Fruit fly (Drosophila melanogaster) whole organism, prepupa: Measurements from ENCODE around the gene CG4041.

ENCODE experiments used
- Blimp-1 ChIP-seq: fragments of 200-800 bp; sonication (Bioruptor generic); optimal IDR thresholded peaks from 3 replicates; lab custom pipeline; 2017; ENCODE audit warnings: missing biosample characterization, missing genetic modification characterization, mild to moderate bottlenecking, moderate library complexity, missing genetic modification reagents
- CG11294 ChIP-seq: fragments of 200-800 bp; sonication (Bioruptor generic); IDR thresholded peaks from 2 replicates; pipeline ENCODE4 v1.3.6; 2022; ENCODE audit warnings: missing biosample characterization, missing genetic modification characterization
- CG11762 ChIP-seq: fragments of 200-800 bp; sonication (Bioruptor generic); optimal IDR thresholded peaks from 3 replicates; lab custom pipeline; 2016; ENCODE audit warnings: missing biosample characterization, missing genetic modification characterization; ENCODE audit not compliant: insufficient read depth
- CG11902 ChIP-seq: fragments of 200-800 bp; sonication (Bioruptor generic); optimal IDR thresholded peaks from 3 replicates; lab custom pipeline; 2016; ENCODE audit warnings: missing biosample characterization, missing genetic modification characterization
- CG15336 ChIP-seq: fragments of 200-800 bp; sonication (Bioruptor generic); IDR thresholded peaks from 2 replicates; pipeline ENCODE4 v1.3.6; 2022; ENCODE audit warnings: missing biosample characterization, missing genetic modification characterization
- CG1621 ChIP-seq: fragments of 200-800 bp; sonication (Bioruptor generic); optimal IDR thresholded peaks from 3 replicates; lab custom pipeline; 2018; ENCODE audit warnings: missing biosample characterization, mild to moderate bottlenecking, missing genetic modification characterization
- CG16779 ChIP-seq: fragments of 200-800 bp; sonication (Bioruptor generic); optimal IDR thresholded peaks from 3 replicates; lab custom pipeline; 2017; ENCODE audit warnings: missing biosample characterization, mild to moderate bottlenecking, missing genetic modification characterization
- CG3032 ChIP-seq: fragments of 200-800 bp; optimal IDR thresholded peaks from 2 replicates; lab custom pipeline; 2019; ENCODE audit warnings: missing biosample characterization, mild to moderate bottlenecking, missing genetic modification characterization, moderate library complexity
- CG3919 ChIP-seq: fragments of 200-800 bp; sonication (Bioruptor generic); optimal IDR thresholded peaks from 3 replicates; lab custom pipeline; 2016; ENCODE audit warnings: missing biosample characterization, missing genetic modification characterization
- CG4318 ChIP-seq: fragments of 200-800 bp; sonication (Bioruptor generic); optimal IDR thresholded peaks from 3 replicates; lab custom pipeline; 2017; ENCODE audit warnings: missing biosample characterization, mild to moderate bottlenecking, missing genetic modification characterization
- CG6792 ChIP-seq: fragments of 200-800 bp; sonication (Bioruptor generic); optimal IDR thresholded peaks from 3 replicates; lab custom pipeline; 2016; ENCODE audit warnings: missing biosample characterization, missing genetic modification characterization
- CG6854 ChIP-seq: fragments of 200-800 bp; sonication (Bioruptor generic); optimal IDR thresholded peaks from 2 replicates; lab custom pipeline; 2017; ENCODE audit warnings: missing biosample characterization, mild to moderate bottlenecking, missing genetic modification characterization
- CG7368 ChIP-seq: fragments of 200-800 bp; sonication (Bioruptor generic); optimal IDR thresholded peaks from 3 replicates; lab custom pipeline; 2016; ENCODE audit warnings: missing biosample characterization, missing genetic modification characterization
- CG8119 ChIP-seq: fragments of 200-800 bp; sonication (Bioruptor generic); IDR thresholded peaks from 3 replicates; pipeline ENCODE4 v1.3.6; 2022; ENCODE audit warnings: missing biosample characterization, missing genetic modification characterization
- CG8319 ChIP-seq: fragments of 200-800 bp; sonication (Bioruptor generic); optimal IDR thresholded peaks from 3 replicates; lab custom pipeline; 2016; ENCODE audit warnings: missing biosample characterization, missing genetic modification characterization
- CG8632 ChIP-seq: fragments of 200-800 bp; sonication (Bioruptor generic); optimal IDR thresholded peaks from 3 replicates; lab custom pipeline; 2016; ENCODE audit warnings: missing biosample characterization, missing genetic modification characterization
- CG9139 ChIP-seq: fragments of 200-800 bp; sonication (Bioruptor generic); optimal IDR thresholded peaks from 3 replicates; lab custom pipeline; 2017; ENCODE audit warnings: missing biosample characterization, mild to moderate bottlenecking, missing genetic modification characterization
- Eip78C ChIP-seq: fragments of 200-800 bp; sonication (Bioruptor generic); peaks from one replicate; lab custom pipeline; 2016; ENCODE audit warnings: missing biosample characterization, missing genetic modification characterization
- Eip93F ChIP-seq: fragments of 200-800 bp; sonication (Bioruptor generic); optimal IDR thresholded peaks from 2 replicates; lab custom pipeline; 2016; ENCODE audit warnings: missing biosample characterization, mild to moderate bottlenecking, missing genetic modification characterization
- Ets21C ChIP-seq: fragments of 200-800 bp; sonication (Bioruptor generic); optimal IDR thresholded peaks from 3 replicates; lab custom pipeline; 2016; ENCODE audit warnings: missing biosample characterization, missing genetic modification characterization
- Gug ChIP-seq: fragments of 200-800 bp; sonication (Bioruptor generic); IDR thresholded peaks from 2 replicates; pipeline ENCODE4 v1.3.6; 2022; ENCODE audit warnings: missing biosample characterization, missing genetic modification characterization
- Hr38 ChIP-seq: sonication (Bioruptor generic); optimal IDR thresholded peaks from 2 replicates; lab custom pipeline; 2016; ENCODE audit warnings: missing biosample characterization, missing genetic modification characterization
- Lpt ChIP-seq: fragments of 200-800 bp; sonication (Bioruptor generic); optimal IDR thresholded peaks from 3 replicates; lab custom pipeline; 2016; ENCODE audit warnings: missing biosample characterization, missing genetic modification characterization
- OdsH ChIP-seq: fragments of 200-800 bp; sonication (Bioruptor generic); optimal IDR thresholded peaks from 3 replicates; lab custom pipeline; 2016; ENCODE audit warnings: missing biosample characterization, missing genetic modification characterization
- Smox ChIP-seq: fragments of 200-800 bp; sonication (Bioruptor generic); optimal IDR thresholded peaks from 3 replicates; lab custom pipeline; 2016; ENCODE audit warnings: missing biosample characterization, missing genetic modification characterization
- Sox14 ChIP-seq: fragments of 200-800 bp; sonication (Bioruptor generic); optimal IDR thresholded peaks from 3 replicates; lab custom pipeline; 2016; ENCODE audit warnings: missing biosample characterization, missing genetic modification characterization
- Sox15 ChIP-seq: fragments of 200-800 bp; sonication (Bioruptor generic); optimal IDR thresholded peaks from 3 replicates; lab custom pipeline; 2016; ENCODE audit warnings: missing biosample characterization, missing genetic modification characterization
- achi ChIP-seq: fragments of 200-800 bp; sonication (Bioruptor generic); optimal IDR thresholded peaks from 3 replicates; lab custom pipeline; 2016; ENCODE audit warnings: missing biosample characterization, missing genetic modification characterization
- acj6 ChIP-seq: fragments of 200-800 bp; sonication (Bioruptor generic); optimal IDR thresholded peaks from 3 replicates; lab custom pipeline; 2016; ENCODE audit warnings: missing biosample characterization, missing genetic modification characterization
- cyc ChIP-seq: fragments of 200-800 bp; sonication (Bioruptor generic); optimal IDR thresholded peaks from 3 replicates; lab custom pipeline; 2016; ENCODE audit warnings: missing biosample characterization, missing genetic modification characterization
- dac ChIP-seq: fragments of 200-800 bp; sonication (Bioruptor generic); optimal IDR thresholded peaks from 2 replicates; lab custom pipeline; 2017; ENCODE audit warnings: missing biosample characterization, mild to moderate bottlenecking, missing genetic modification characterization
- dsx ChIP-seq: fragments of 200-800 bp; optimal IDR thresholded peaks from 3 replicates; lab custom pipeline; 2019; ENCODE audit warnings: missing biosample characterization, mild to moderate bottlenecking, missing genetic modification characterization, moderate library complexity; ENCODE audit not compliant: poor library complexity, severe bottlenecking
- esn ChIP-seq: fragments of 200-800 bp; sonication (Bioruptor generic); optimal IDR thresholded peaks from 2 replicates; lab custom pipeline; 2016; ENCODE audit warnings: missing biosample characterization, mild to moderate bottlenecking, missing genetic modification characterization, moderate library complexity
- fd59A ChIP-seq: fragments of 200-800 bp; sonication (Bioruptor generic); optimal IDR thresholded peaks from 2 replicates; lab custom pipeline; 2017; ENCODE audit warnings: missing biosample characterization, mild to moderate bottlenecking, missing genetic modification characterization, missing genetic modification reagents
- fd85E ChIP-seq: fragments of 200-800 bp; sonication (Bioruptor generic); optimal IDR thresholded peaks from 3 replicates; lab custom pipeline; 2016; ENCODE audit warnings: missing biosample characterization, missing genetic modification characterization
- fkh ChIP-seq: fragments of 200-800 bp; sonication (Bioruptor generic); optimal IDR thresholded peaks from 3 replicates; lab custom pipeline; 2017; ENCODE audit warnings: missing biosample characterization, mild to moderate bottlenecking, missing genetic modification characterization, moderate library complexity
- lz ChIP-seq: fragments of 200-800 bp; sonication (Bioruptor generic); optimal IDR thresholded peaks from 3 replicates; lab custom pipeline; 2016; ENCODE audit warnings: missing biosample characterization, missing genetic modification characterization
- pdm3 ChIP-seq: fragments of 200-800 bp; sonication (Bioruptor generic); optimal IDR thresholded peaks from 3 replicates; lab custom pipeline; 2016; ENCODE audit warnings: missing biosample characterization, missing genetic modification characterization
- salr ChIP-seq, 2 experiments: fragments of 200-800 bp; sonication (Bioruptor generic); optimal IDR thresholded peaks; 3 replicates each; lab custom pipeline; 2016 to 2018; ENCODE audit warnings: missing biosample characterization in 2 of 2, missing genetic modification characterization in 2 of 2, mild to moderate bottlenecking in 1 of 2
- spab ChIP-seq: fragments of 200-800 bp; sonication (Bioruptor generic); optimal IDR thresholded peaks from 2 replicates; lab custom pipeline; 2017; ENCODE audit warnings: missing biosample characterization, mild to moderate bottlenecking, missing genetic modification characterization, missing genetic modification reagents
- ss ChIP-seq, 2 experiments: fragments of 200-800 bp; sonication (Bioruptor generic); optimal IDR thresholded peaks; 2 replicates in 1 of 2; 3 replicates in 1 of 2; lab custom pipeline; 2017 to 2018; ENCODE audit warnings: mild to moderate bottlenecking in 2 of 2, missing biosample characterization in 2 of 2, missing genetic modification characterization in 2 of 2, moderate library complexity in 1 of 2
- svp ChIP-seq: fragments of 200-800 bp; sonication (Bioruptor generic); peaks from one replicate; lab custom pipeline; 2016; ENCODE audit warnings: missing biosample characterization, missing genetic modification characterization
- topi ChIP-seq: fragments of 200-800 bp; sonication (Bioruptor generic); optimal IDR thresholded peaks from 3 replicates; lab custom pipeline; 2016; ENCODE audit warnings: missing biosample characterization, missing genetic modification characterization
- vri ChIP-seq: fragments of 200-800 bp; sonication (Bioruptor generic); optimal IDR thresholded peaks from 3 replicates; lab custom pipeline; 2016; ENCODE audit warnings: missing biosample characterization, mild to moderate bottlenecking, missing genetic modification characterization

The CG4041 gene

dm6 chrX:4930100-4931010 is 12.1 kb upstream of the CG4041 start (continued):
- TF ChIP-seq CG8319 (peak; percentile 2), CG15336 (GFP tag; lab: Robert Waterston, UW) (no peak), pdm3 (GFP tag; lab: Kevin White, UChicago) (peak; percentile 59), CG8119 (GFP tag; lab: Robert Waterston, UW) (no peak), Ets21C (peak; percentile 42), Hr38 (no peak), dac (GFP tag; lab: Kevin White, UChicago) (no peak), CG8632 (peak; percentile 6), CG1621 (tag; lab: Kevin White, UChicago) (no peak), esn (GFP tag; lab: Kevin White, UChicago) (peak; percentile 59), OdsH (GFP tag; lab: Kevin White, UChicago) (no peak), CG3032 (tag; lab: Kevin White, UChicago) (no peak), cyc (peak; percentile 47)

dm6 chrX:4919040-4919881 is 1.0 kb upstream of the CG4041 start:
- TF ChIP-seq CG3032 (tag; lab: Kevin White, UChicago) (peak; percentile 67), CG3919 (GFP tag; lab: Kevin White, UChicago) (peak; percentile 89), CG11762 (peak; percentile 79), dac (GFP tag; lab: Kevin White, UChicago) (peak; percentile 81), CG16779 (tag; lab: Kevin White, UChicago) (peak; percentile 62), Smox (GFP tag; lab: Kevin White, UChicago) (peak; percentile 48), Gug (GFP tag; lab: Robert Waterston, UW) (peak; percentile 89), fkh (no peak), Eip93F (GFP tag; lab: Kevin White, UChicago) (no peak), CG9139 (peak; percentile 47), CG4318 (GFP tag; lab: Kevin White, UChicago) (peak; percentile 71), pdm3 (GFP tag; lab: Kevin White, UChicago) (peak; percentile 91), fd59A (GFP tag; lab: Kevin White, UChicago) (peak; percentile 72), vri (GFP tag; lab: Kevin White, UChicago) (no peak), salr (GFP tag; optimal IDR thresholded peaks at IDR 0.05; lab: Kevin White, UChicago) (peak; percentile 72 to 79), CG6792 (GFP tag; lab: Kevin White, UChicago) (peak; percentile 82), CG8319 (peak; percentile 84), lz (GFP tag; lab: Kevin White, UChicago) (peak; percentile 45), Sox14 (GFP tag; lab: Kevin White, UChicago) (peak; percentile 75), CG15336 (GFP tag; lab: Robert Waterston, UW) (peak; percentile 91), CG11902 (GFP tag; lab: Kevin White, UChicago) (peak; percentile 85), Blimp-1 (GFP tag; lab: Kevin White, UChicago) (peak; percentile 77), svp (GFP tag; lab: Kevin White, UChicago) (peak; percentile 91), CG6854 (no peak), CG11294 (peak; percentile 87), acj6 (peak; percentile 86), CG8632 (peak; percentile 81), dsx (GFP tag; lab: Kevin White, UChicago) (peak; percentile 79), fd85E (GFP tag; lab: Kevin White, UChicago) (peak; percentile 44), Eip78C (peak; percentile 92), OdsH (GFP tag; lab: Kevin White, UChicago) (peak; percentile 88), Sox15 (GFP tag; lab: Kevin White, UChicago) (peak; percentile 87), ss (GFP tag; optimal IDR thresholded peaks at IDR 0.05; lab: Kevin White, UChicago) (peak; percentile 59 to 81), achi (GFP tag; lab: Kevin White, UChicago) (peak; percentile 82), spab (GFP tag; lab: Kevin White, UChicago) (peak; percentile 62), Ets21C (peak; percentile 32), CG8119 (GFP tag; lab: Robert Waterston, UW) (peak; percentile 85), topi (GFP tag; lab: Kevin White, UChicago) (peak; percentile 58), CG7368 (GFP tag; lab: Kevin White, UChicago) (peak; percentile 90), esn (GFP tag; lab: Kevin White, UChicago) (peak; percentile 58), Lpt (peak; percentile 78)
